Fruit fly (Drosophila melanogaster) whole organism, embryonic: Measurements from ENCODE around the gene HHEX.

Experiments
- Bdp1 ChIP-seq: fragments of 200-800 bp; sonication (Bioruptor generic); optimal IDR thresholded peaks from 3 replicates; lab custom pipeline; 2016; ENCODE audit warnings: missing biosample characterization, missing genetic modification characterization
- BtbVII ChIP-seq: fragments of 200-800 bp; sonication (Bioruptor generic); optimal IDR thresholded peaks from 3 replicates; lab custom pipeline; 2017; ENCODE audit warnings: missing biosample characterization, mild to moderate bottlenecking, missing genetic modification characterization
- CG10321 ChIP-seq: fragments of 200-800 bp; sonication (Bioruptor generic); IDR thresholded peaks from 2 replicates; pipeline ENCODE4 v1.3.6; 2022; ENCODE audit warnings: missing biosample characterization, missing genetic modification characterization
- CG10366 ChIP-seq: fragments of 200-800 bp; sonication (Bioruptor generic); IDR thresholded peaks from 2 replicates; pipeline ENCODE4 v1.3.6; 2022; ENCODE audit warnings: missing biosample characterization, missing genetic modification characterization
- CG10654 ChIP-seq: fragments of 200-800 bp; sonication (Bioruptor generic); optimal IDR thresholded peaks from 2 replicates; lab custom pipeline; 2016; ENCODE audit warnings: missing biosample characterization, missing genetic modification characterization
- CG11504 ChIP-seq: fragments of 200-800 bp; sonication (Bioruptor generic); optimal IDR thresholded peaks from 3 replicates; lab custom pipeline; 2019; ENCODE audit warnings: missing biosample characterization, mild to moderate bottlenecking, missing genetic modification characterization, moderate library complexity
- CG13123 ChIP-seq: fragments of 200-800 bp; sonication (Bioruptor generic); optimal IDR thresholded peaks from 2 replicates; lab custom pipeline; 2016; ENCODE audit warnings: missing biosample characterization, missing genetic modification characterization
- CG13894 ChIP-seq: fragments of 200-800 bp; sonication (Bioruptor generic); optimal IDR thresholded peaks from 3 replicates; lab custom pipeline; 2018; ENCODE audit warnings: missing biosample characterization, mild to moderate bottlenecking, missing genetic modification characterization, moderate library complexity
- CG14667 ChIP-seq: fragments of 200-800 bp; sonication (Bioruptor generic); IDR thresholded peaks from 2 replicates; pipeline ENCODE4 v1.3.6; 2022; ENCODE audit warnings: missing biosample characterization, missing genetic modification characterization
- CG15269 ChIP-seq: fragments of 200-800 bp; sonication (Bioruptor generic); optimal IDR thresholded peaks from 2 replicates; lab custom pipeline; 2018; ENCODE audit warnings: missing biosample characterization, mild to moderate bottlenecking, missing genetic modification characterization, moderate library complexity
- CG15514 ChIP-seq: fragments of 200-800 bp; sonication (Bioruptor generic); optimal IDR thresholded peaks from 3 replicates; lab custom pipeline; 2017; ENCODE audit warnings: missing biosample characterization, missing genetic modification characterization, mild to moderate bottlenecking, moderate library complexity, missing genetic modification reagents
- CG16863 ChIP-seq: fragments of 200-800 bp; sonication (Bioruptor generic); optimal IDR thresholded peaks from 3 replicates; lab custom pipeline; 2016; ENCODE audit warnings: missing biosample characterization, missing genetic modification characterization
- CG1792 ChIP-seq: fragments of 200-800 bp; sonication (Bioruptor generic); optimal IDR thresholded peaks from 2 replicates; lab custom pipeline; 2016; ENCODE audit warnings: missing biosample characterization, missing genetic modification characterization
- CG2199 ChIP-seq: fragments of 200-800 bp; sonication (Bioruptor generic); IDR thresholded peaks from 3 replicates; pipeline ENCODE4 v1.3.6; 2022; ENCODE audit warnings: missing biosample characterization, missing genetic modification characterization
- CG3838 ChIP-seq: fragments of 200-800 bp; sonication (Bioruptor generic); optimal IDR thresholded peaks from 3 replicates; lab custom pipeline; 2016; ENCODE audit warnings: missing biosample characterization, missing genetic modification characterization
- CG43689 ChIP-seq: fragments of 200-800 bp; sonication (Bioruptor generic); IDR thresholded peaks from 2 replicates; pipeline ENCODE4 v1.3.6; 2022; ENCODE audit warnings: missing biosample characterization, missing genetic modification characterization
- CG4820 ChIP-seq: fragments of 200-800 bp; sonication (Bioruptor generic); optimal IDR thresholded peaks from 3 replicates; lab custom pipeline; 2016; ENCODE audit warnings: missing biosample characterization, missing genetic modification characterization
- CG4854 ChIP-seq: fragments of 200-800 bp; sonication (Bioruptor generic); optimal IDR thresholded peaks from 2 replicates; lab custom pipeline; 2016; ENCODE audit warnings: missing biosample characterization, missing genetic modification characterization, inconsistent platforms
- CG6813 ChIP-seq: fragments of 200-800 bp; sonication (Bioruptor generic); optimal IDR thresholded peaks from 2 replicates; lab custom pipeline; 2017; ENCODE audit warnings: missing biosample characterization, missing genetic modification characterization, mild to moderate bottlenecking, moderate library complexity, missing genetic modification reagents
- CG7372 ChIP-seq: fragments of 200-800 bp; sonication (Bioruptor generic); IDR thresholded peaks from 2 replicates; pipeline ENCODE4 v1.3.6; 2022; ENCODE audit warnings: missing biosample characterization, missing genetic modification characterization
- CG7745 ChIP-seq: fragments of 200-800 bp; sonication (Bioruptor generic); optimal IDR thresholded peaks from 2 replicates; lab custom pipeline; 2018; ENCODE audit warnings: missing biosample characterization, mild to moderate bottlenecking, missing genetic modification characterization, moderate library complexity
- Camta ChIP-seq: fragments of 200-800 bp; sonication (Bioruptor generic); optimal IDR thresholded peaks from 2 replicates; lab custom pipeline; 2016; ENCODE audit warnings: missing biosample characterization, missing genetic modification characterization
- Dref ChIP-seq: fragments of 200-800 bp; sonication (Bioruptor generic); IDR thresholded peaks from 2 replicates; pipeline ENCODE4 v1.3.6; 2022; ENCODE audit warnings: missing biosample characterization, missing genetic modification characterization
- HLH3B ChIP-seq: fragments of 200-800 bp; sonication (Bioruptor generic); IDR thresholded peaks from 2 replicates; pipeline ENCODE4 v1.3.6; 2022; ENCODE audit warnings: missing biosample characterization, missing genetic modification characterization
- MTF-1 ChIP-seq: fragments of 200-800 bp; sonication (Bioruptor generic); optimal IDR thresholded peaks from 2 replicates; lab custom pipeline; 2018; ENCODE audit warnings: missing biosample characterization, mild to moderate bottlenecking, missing genetic modification characterization, borderline replicate concordance
- Opbp ChIP-seq: fragments of 200-800 bp; sonication (Bioruptor generic); IDR thresholded peaks from 3 replicates; pipeline ENCODE4 v1.3.6; 2022; ENCODE audit warnings: missing biosample characterization, missing genetic modification characterization; ENCODE audit not compliant: partially characterized antibody
- Sox100B ChIP-seq: fragments of 200-800 bp; sonication (Bioruptor generic); optimal IDR thresholded peaks from 3 replicates; lab custom pipeline; 2018; ENCODE audit warnings: missing biosample characterization, mild to moderate bottlenecking, missing genetic modification characterization
- TFAM ChIP-seq: fragments of 200-800 bp; sonication (Bioruptor generic); optimal IDR thresholded peaks from 2 replicates; lab custom pipeline; 2017; ENCODE audit warnings: missing biosample characterization, missing genetic modification characterization, inconsistent platforms
- bigmax ChIP-seq: fragments of 200-800 bp; sonication (Bioruptor generic); optimal IDR thresholded peaks from 2 replicates; lab custom pipeline; 2018; ENCODE audit warnings: missing biosample characterization, mild to moderate bottlenecking, missing genetic modification characterization
- corto ChIP-seq: fragments of 200-800 bp; sonication (Bioruptor generic); optimal IDR thresholded peaks from 2 replicates; lab custom pipeline; 2016; ENCODE audit warnings: missing biosample characterization, mild to moderate bottlenecking, missing genetic modification characterization, moderate library complexity
- crol ChIP-seq: fragments of 200-800 bp; sonication (Bioruptor generic); IDR thresholded peaks from 2 replicates; pipeline ENCODE4 v1.3.6; 2022; ENCODE audit warnings: missing biosample characterization, missing genetic modification characterization
- fu2 ChIP-seq: fragments of 200-800 bp; sonication (Bioruptor generic); optimal IDR thresholded peaks from 2 replicates; lab custom pipeline; 2016; ENCODE audit warnings: missing biosample characterization, missing genetic modification characterization
- gcm2 ChIP-seq: fragments of 200-800 bp; sonication (Bioruptor generic); optimal IDR thresholded peaks from 2 replicates; lab custom pipeline; 2016; ENCODE audit warnings: missing biosample characterization, missing genetic modification characterization
- gem ChIP-seq: fragments of 200-800 bp; sonication (Bioruptor generic); optimal IDR thresholded peaks from 2 replicates; lab custom pipeline; 2019; ENCODE audit warnings: missing biosample characterization, mild to moderate bottlenecking, missing genetic modification characterization, moderate library complexity
- h ChIP-seq: fragments of >200 bp; optimal IDR thresholded peaks from 2 replicates; lab custom pipeline; 2017
- hb ChIP-seq: fragments of 200-800 bp; sonication (Bioruptor generic); IDR thresholded peaks from 3 replicates; pipeline ENCODE4 v1.3.6; 2022; ENCODE audit warnings: missing biosample characterization, missing genetic modification characterization; ENCODE audit not compliant: partially characterized antibody
- hth ChIP-seq: fragments of >200 bp; optimal IDR thresholded peaks from 2 replicates; lab custom pipeline; 2017; ENCODE audit warnings: inconsistent platforms
- insv ChIP-seq, 2 experiments: fragments of 200-800 bp; sonication (Bioruptor generic); optimal IDR thresholded peaks; 3 replicates each; lab custom pipeline; 2016 to 2018; ENCODE audit warnings: missing biosample characterization in 2 of 2, missing genetic modification characterization in 2 of 2
- luna ChIP-seq: fragments of 200-800 bp; sonication (Bioruptor generic); optimal IDR thresholded peaks from 2 replicates; lab custom pipeline; 2016; ENCODE audit warnings: missing biosample characterization, missing genetic modification characterization
- mld ChIP-seq: fragments of 200-800 bp; sonication (Bioruptor generic); IDR thresholded peaks from 3 replicates; pipeline ENCODE4 v1.3.6; 2022; ENCODE audit warnings: missing biosample characterization, missing genetic modification characterization; ENCODE audit not compliant: partially characterized antibody
- pita ChIP-seq: fragments of 200-800 bp; sonication (Bioruptor generic); optimal IDR thresholded peaks from 2 replicates; lab custom pipeline; 2017; ENCODE audit warnings: missing biosample characterization, mild to moderate bottlenecking, missing genetic modification characterization
- pros ChIP-seq: fragments of 200-800 bp; sonication (Bioruptor generic); optimal IDR thresholded peaks from 3 replicates; lab custom pipeline; 2019; ENCODE audit warnings: missing biosample characterization, mild to moderate bottlenecking, missing genetic modification characterization, moderate library complexity
- pzg ChIP-seq: fragments of 200-800 bp; sonication (Bioruptor generic); optimal IDR thresholded peaks from 3 replicates; lab custom pipeline; 2018; ENCODE audit warnings: missing biosample characterization, mild to moderate bottlenecking, missing genetic modification characterization, moderate library complexity
- scrt ChIP-seq: fragments of 200-800 bp; sonication (Bioruptor generic); optimal IDR thresholded peaks from 2 replicates; lab custom pipeline; 2018; ENCODE audit warnings: missing biosample characterization, mild to moderate bottlenecking, missing genetic modification characterization, moderate library complexity
- sisA ChIP-seq: fragments of 200-800 bp; sonication (Bioruptor generic); IDR thresholded peaks from 2 replicates; pipeline ENCODE4 v1.3.6; 2022; ENCODE audit warnings: missing biosample characterization, missing genetic modification characterization
- slp2 ChIP-seq: fragments of 200-800 bp; sonication (Bioruptor generic); optimal IDR thresholded peaks from 2 replicates; lab custom pipeline; 2016; ENCODE audit warnings: missing biosample characterization, missing genetic modification characterization
- tin ChIP-seq: fragments of 200-800 bp; sonication (Bioruptor generic); optimal IDR thresholded peaks from 3 replicates; lab custom pipeline; 2016; ENCODE audit warnings: missing biosample characterization, missing genetic modification characterization
- trh ChIP-seq: fragments of 200-800 bp; sonication (Bioruptor generic); optimal IDR thresholded peaks from 2 replicates; lab custom pipeline; 2016; ENCODE audit warnings: missing biosample characterization, missing genetic modification characterization
- wor ChIP-seq: fragments of 200-800 bp; sonication (Bioruptor generic); IDR thresholded peaks from 2 replicates; pipeline ENCODE4 v1.3.6; 2022; ENCODE audit warnings: missing biosample characterization, missing genetic modification characterization
- zf30C ChIP-seq: fragments of 200-800 bp; sonication (Bioruptor generic); optimal IDR thresholded peaks from 3 replicates; lab custom pipeline; 2018; ENCODE audit warnings: missing biosample characterization, mild to moderate bottlenecking, missing genetic modification characterization
- zfh2 ChIP-seq: fragments of 200-800 bp; sonication (Bioruptor generic); optimal IDR thresholded peaks from 2 replicates; lab custom pipeline; 2016; ENCODE audit warnings: missing biosample characterization, missing genetic modification characterization

The HHEX gene

DNA sequence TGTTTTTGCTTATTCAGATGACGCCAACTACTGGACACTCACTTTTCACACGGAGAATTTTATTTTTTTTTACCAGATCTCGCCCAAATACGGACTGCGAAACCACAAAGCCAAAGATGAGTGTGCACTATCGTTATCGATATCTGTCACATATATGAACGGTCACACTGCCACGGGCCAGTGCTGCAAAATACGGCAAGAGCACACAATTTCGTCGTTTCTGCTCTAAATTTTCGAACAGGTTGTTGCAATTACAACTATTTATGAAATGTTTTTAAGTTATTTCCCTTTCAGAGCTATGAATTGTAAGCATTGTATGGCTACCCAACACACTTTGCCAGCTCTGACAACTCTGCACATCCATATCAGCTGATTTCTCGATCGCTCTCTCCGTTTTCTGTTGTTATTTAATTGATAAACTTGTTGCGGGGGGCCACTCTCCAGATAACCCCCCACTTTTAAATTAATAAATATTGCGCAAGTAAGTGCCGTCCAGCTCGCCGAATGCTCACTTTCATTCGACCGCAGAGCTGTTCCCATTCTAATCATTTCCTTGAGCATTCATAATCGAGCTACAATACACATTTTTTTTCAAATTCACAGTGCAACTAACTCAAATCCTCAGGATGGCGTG, 46.7 kb upstream of the HHEX start, which contains the start of the genes slmb and CG5793 (continued):
- TF ChIP-seq bigmax (GFP tag; lab: Kevin White, UChicago) (peak; percentile 46), h (lab: Kevin White, UChicago) (no peak), CG10366 (GFP tag; lab: Robert Waterston, UW) (peak; percentile 29; the same call in 1 of the 2 replicates), trh (peak; percentile 33), tin (GFP tag; lab: Kevin White, UChicago) (peak; percentile 52), corto (GFP tag; lab: Kevin White, UChicago) (no peak), CG3838 (GFP tag; lab: Kevin White, UChicago) (no peak), zfh2 (GFP tag; lab: Kevin White, UChicago) (peak; percentile 74), Opbp (peak; percentile 53; the same call in 1 of the 3 replicates), CG2199 (no peak), CG13123 (GFP tag; lab: Kevin White, UChicago) (no peak), TFAM (no peak), Sox100B (GFP tag; lab: Kevin White, UChicago) (no peak), mld (GFP tag; lab: Robert Waterston, UW) (no peak), hth (no peak), CG10654 (GFP tag; lab: Kevin White, UChicago) (peak; percentile 16), scrt (GFP tag; lab: Kevin White, UChicago) (no peak), HLH3B (GFP tag; lab: Robert Waterston, UW) (peak; percentile 42), crol (GFP tag; lab: Robert Waterston, UW) (no peak; the same call in 1 of the 2 replicates), zf30C (GFP tag; lab: Kevin White, UChicago) (no peak), insv (GFP tag; optimal IDR thresholded peaks at IDR 0.05; lab: Kevin White, UChicago) (peak in 1 of 2 experiments; percentile 4), MTF-1 (peak; percentile 39), Dref (GFP tag; lab: Robert Waterston, UW) (peak; percentile 77), CG15514 (GFP tag; lab: Kevin White, UChicago) (peak; percentile 68), slp2 (GFP tag; lab: Kevin White, UChicago) (no peak), CG13894 (no peak), hb (no peak), gcm2 (GFP tag; lab: Kevin White, UChicago) (no peak), pros (GFP tag; lab: Kevin White, UChicago) (no peak), Camta (peak; percentile 26), CG4820 (GFP tag; lab: Kevin White, UChicago) (peak; percentile 32), CG11504 (no peak), Bdp1 (no peak), wor (GFP tag; lab: Robert Waterston, UW) (no peak), CG4854 (GFP tag; lab: Kevin White, UChicago) (no peak), CG7745 (tag; lab: Kevin White, UChicago) (no peak), BtbVII (no peak), luna (GFP tag; lab: Kevin White, UChicago) (peak; percentile 9), CG16863 (GFP tag; lab: Kevin White, UChicago) (peak; percentile 60), CG6813 (no peak), CG15269 (tag; lab: Kevin White, UChicago) (no peak), CG43689 (GFP tag; lab: Robert Waterston, UW) (no peak), fu2 (peak; percentile 38), pzg (peak; percentile 93), pita (GFP tag; lab: Kevin White, UChicago) (no peak), sisA (GFP tag; lab: Robert Waterston, UW) (no peak), CG1792 (GFP tag; lab: Kevin White, UChicago) (peak; percentile 60), CG7372 (0 out of 2 replicates have a peak, but pooled peaks have one; percentile 17), gem (tag; lab: Kevin White, UChicago) (no peak), CG14667 (GFP tag; lab: Robert Waterston, UW) (no peak), CG10321 (GFP tag; lab: Robert Waterston, UW) (no peak)
